Fruit fly (Drosophila melanogaster) S2 (cell line): Measurements from ENCODE around the gene TwdlL.

Experiments
- CG8478 ChIP-seq: fragments of >200 bp; optimal IDR thresholded peaks from 2 replicates; lab custom pipeline; 2018
- CTCF ChIP-seq, 2 experiments: fragments of >200 bp; optimal IDR thresholded peaks; 2 replicates each; lab custom pipeline; 2018

- TF ChIP-seq CG8478, result no peak
- no peak for TF ChIP-seq CTCF (optimal IDR thresholded peaks at IDR 0.05; lab: Kevin White, UChicago)
Measured at dm6 chr3R:26633432-26633831, 8.0 kb upstream of the TwdlL start, which contains the start of gene TwdlH.
